Fruit fly (Drosophila melanogaster) whole organism, pupa: ENCODE measurements around the gene yellow-f.

ENCODE experiments used
- CG10348 ChIP-seq: fragments of 200-800 bp; sonication (Bioruptor generic); IDR thresholded peaks from 2 replicates; pipeline ENCODE4 v1.3.6; 2022; ENCODE audit warnings: missing biosample characterization, missing genetic modification characterization
- CG12605 ChIP-seq: fragments of 200-800 bp; sonication (Bioruptor generic); IDR thresholded peaks from 2 replicates; pipeline ENCODE4 v1.3.6; 2022; ENCODE audit warnings: missing biosample characterization, missing genetic modification characterization
- CG13204 ChIP-seq: fragments of 200-800 bp; sonication (Bioruptor generic); optimal IDR thresholded peaks from 2 replicates; lab custom pipeline; 2018; ENCODE audit warnings: missing biosample characterization, mild to moderate bottlenecking, missing genetic modification characterization, moderate library complexity
- CG14655 ChIP-seq: fragments of 200-800 bp; sonication (Bioruptor generic); optimal IDR thresholded peaks from 3 replicates; lab custom pipeline; 2017; ENCODE audit warnings: mild to moderate bottlenecking, missing biosample characterization, missing genetic modification reagents, missing genetic modification characterization
- CG15710 ChIP-seq: fragments of 200-800 bp; sonication (Bioruptor generic); optimal IDR thresholded peaks from 2 replicates; lab custom pipeline; 2018; ENCODE audit warnings: missing biosample characterization, mild to moderate bottlenecking, missing genetic modification characterization, moderate library complexity
- CG8301 ChIP-seq: fragments of 200-800 bp; sonication (Bioruptor generic); optimal IDR thresholded peaks from 2 replicates; lab custom pipeline; 2018; ENCODE audit warnings: missing biosample characterization, mild to moderate bottlenecking, missing genetic modification characterization
- CG9948 ChIP-seq: fragments of 200-800 bp; sonication (Bioruptor generic); optimal IDR thresholded peaks from 2 replicates; lab custom pipeline; 2018; ENCODE audit warnings: missing biosample characterization, mild to moderate bottlenecking, missing genetic modification characterization, moderate library complexity
- EcR ChIP-seq: fragments of 200-800 bp; sonication (Bioruptor generic); optimal IDR thresholded peaks from 3 replicates; lab custom pipeline; 2019; ENCODE audit warnings: missing biosample characterization, missing genetic modification characterization, mild to moderate bottlenecking, moderate library complexity, missing genetic modification reagents
- Pif1A ChIP-seq: fragments of 200-800 bp; sonication (Bioruptor generic); optimal IDR thresholded peaks from 3 replicates; lab custom pipeline; 2016; ENCODE audit warnings: missing biosample characterization, missing genetic modification characterization
- Pif1B ChIP-seq: fragments of 200-800 bp; sonication (Bioruptor generic); optimal IDR thresholded peaks from 3 replicates; lab custom pipeline; 2016; ENCODE audit warnings: missing biosample characterization, missing genetic modification characterization
- gl ChIP-seq: fragments of 200-800 bp; sonication (Bioruptor generic); optimal IDR thresholded peaks from 2 replicates; lab custom pipeline; 2018; ENCODE audit warnings: missing biosample characterization, mild to moderate bottlenecking, missing genetic modification characterization
- rn ChIP-seq: fragments of 200-800 bp; sonication (Bioruptor generic); IDR thresholded peaks from 2 replicates; pipeline ENCODE4 v1.3.6; 2022; ENCODE audit warnings: missing biosample characterization, missing genetic modification characterization

DNA sequence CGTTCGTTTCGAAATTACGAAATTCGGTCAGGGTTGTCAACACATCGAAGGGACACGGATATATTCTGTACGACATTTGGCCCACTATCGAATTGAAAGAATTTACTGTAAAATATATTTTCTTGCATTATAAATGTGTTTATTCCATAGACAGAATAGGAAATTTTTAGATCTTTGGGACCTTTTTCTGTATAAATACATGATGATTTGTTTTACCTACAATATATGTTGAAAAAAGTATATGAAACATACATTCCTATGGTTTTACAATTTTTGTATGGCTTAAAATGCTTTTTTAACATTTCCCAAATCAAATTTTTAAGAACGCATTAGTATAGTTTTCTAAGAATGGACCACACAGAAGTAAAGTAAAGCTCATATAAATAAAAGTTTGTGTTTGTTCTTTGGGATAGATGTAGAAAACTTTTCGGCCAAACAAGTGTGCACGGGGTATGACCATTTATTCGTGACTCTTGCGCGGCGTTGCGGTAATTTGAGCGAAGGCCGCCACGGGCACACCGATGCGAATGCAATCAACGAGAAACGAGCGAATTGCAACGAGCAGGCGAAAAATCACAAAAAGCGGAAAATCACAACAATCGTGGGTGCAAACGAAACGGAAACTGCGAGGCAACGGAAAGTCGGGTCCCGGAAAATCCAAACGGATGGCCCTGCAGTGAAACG is 4.7 kb upstream of the yellow-f start, which contains the start of the genes CG17327, CG44194 and CG7518:
- no peak for TF ChIP-seq Pif1A (GFP tag; lab: Kevin White, UChicago)
- no peak for TF ChIP-seq gl (tag; lab: Kevin White, UChicago)
- no peak for TF ChIP-seq CG14655 (GFP tag; lab: Kevin White, UChicago)
- no peak for TF ChIP-seq Pif1B (GFP tag; lab: Kevin White, UChicago)
- no peak for TF ChIP-seq CG8301 (tag; lab: Kevin White, UChicago)
- TF ChIP-seq CG12605 (GFP tag; lab: Robert Waterston, UW), result no peak
- TF ChIP-seq CG13204, result no peak
- no peak for TF ChIP-seq CG9948 (tag; lab: Kevin White, UChicago)
- no peak for TF ChIP-seq CG10348 (GFP tag; lab: Robert Waterston, UW)
- no peak for TF ChIP-seq CG15710 (tag; lab: Kevin White, UChicago)
- TF ChIP-seq rn (GFP tag; lab: Robert Waterston, UW), result no peak
- TF ChIP-seq EcR, result no peak
